Fruit fly (Drosophila melanogaster) whole organism, prepupa: Measurements from ENCODE around the gene pim.
A peak's percentile ranks its signal among the peaks of the same experiment; 100 is the strongest.

ENCODE experiments used
- Blimp-1 ChIP-seq: fragments of 200-800 bp; sonication (Bioruptor generic); optimal IDR thresholded peaks from 3 replicates; lab custom pipeline; 2017; ENCODE audit warnings: missing biosample characterization, missing genetic modification characterization, mild to moderate bottlenecking, moderate library complexity, missing genetic modification reagents
- CG11294 ChIP-seq: fragments of 200-800 bp; sonication (Bioruptor generic); IDR thresholded peaks from 2 replicates; pipeline ENCODE4 v1.3.6; 2022; ENCODE audit warnings: missing biosample characterization, missing genetic modification characterization
- CG11902 ChIP-seq: fragments of 200-800 bp; sonication (Bioruptor generic); optimal IDR thresholded peaks from 3 replicates; lab custom pipeline; 2016; ENCODE audit warnings: missing biosample characterization, missing genetic modification characterization
- CG15336 ChIP-seq: fragments of 200-800 bp; sonication (Bioruptor generic); IDR thresholded peaks from 2 replicates; pipeline ENCODE4 v1.3.6; 2022; ENCODE audit warnings: missing biosample characterization, missing genetic modification characterization
- CG1621 ChIP-seq: fragments of 200-800 bp; sonication (Bioruptor generic); optimal IDR thresholded peaks from 3 replicates; lab custom pipeline; 2018; ENCODE audit warnings: missing biosample characterization, mild to moderate bottlenecking, missing genetic modification characterization
- CG31627 ChIP-seq: fragments of 200-800 bp; sonication (Bioruptor generic); optimal IDR thresholded peaks from 3 replicates; lab custom pipeline; 2016; ENCODE audit warnings: missing biosample characterization, missing genetic modification characterization
- CG32006 ChIP-seq: fragments of 200-800 bp; sonication (Bioruptor generic); optimal IDR thresholded peaks from 3 replicates; lab custom pipeline; 2017; ENCODE audit warnings: missing biosample characterization, mild to moderate bottlenecking, missing genetic modification characterization
- CG34406 ChIP-seq: fragments of 200-800 bp; sonication (Bioruptor generic); optimal IDR thresholded peaks from 3 replicates; lab custom pipeline; 2016; ENCODE audit warnings: missing biosample characterization, missing genetic modification characterization
- CG3919 ChIP-seq: fragments of 200-800 bp; sonication (Bioruptor generic); optimal IDR thresholded peaks from 3 replicates; lab custom pipeline; 2016; ENCODE audit warnings: missing biosample characterization, missing genetic modification characterization
- CG6276 ChIP-seq: fragments of 200-800 bp; sonication (Bioruptor generic); optimal IDR thresholded peaks from 2 replicates; lab custom pipeline; 2017; ENCODE audit warnings: missing biosample characterization, mild to moderate bottlenecking, missing genetic modification characterization
- CG6792 ChIP-seq: fragments of 200-800 bp; sonication (Bioruptor generic); optimal IDR thresholded peaks from 3 replicates; lab custom pipeline; 2016; ENCODE audit warnings: missing biosample characterization, missing genetic modification characterization
- CG6808 ChIP-seq: fragments of 200-800 bp; sonication (Bioruptor generic); optimal IDR thresholded peaks from 3 replicates; lab custom pipeline; 2017; ENCODE audit warnings: missing biosample characterization, missing genetic modification characterization, mild to moderate bottlenecking, moderate library complexity, missing genetic modification reagents
- CG6854 ChIP-seq: fragments of 200-800 bp; sonication (Bioruptor generic); optimal IDR thresholded peaks from 2 replicates; lab custom pipeline; 2017; ENCODE audit warnings: missing biosample characterization, mild to moderate bottlenecking, missing genetic modification characterization
- CG7368 ChIP-seq: fragments of 200-800 bp; sonication (Bioruptor generic); optimal IDR thresholded peaks from 3 replicates; lab custom pipeline; 2016; ENCODE audit warnings: missing biosample characterization, missing genetic modification characterization
- CG8119 ChIP-seq: fragments of 200-800 bp; sonication (Bioruptor generic); IDR thresholded peaks from 3 replicates; pipeline ENCODE4 v1.3.6; 2022; ENCODE audit warnings: missing biosample characterization, missing genetic modification characterization
- CG8319 ChIP-seq: fragments of 200-800 bp; sonication (Bioruptor generic); optimal IDR thresholded peaks from 3 replicates; lab custom pipeline; 2016; ENCODE audit warnings: missing biosample characterization, missing genetic modification characterization
- CG9139 ChIP-seq: fragments of 200-800 bp; sonication (Bioruptor generic); optimal IDR thresholded peaks from 3 replicates; lab custom pipeline; 2017; ENCODE audit warnings: missing biosample characterization, mild to moderate bottlenecking, missing genetic modification characterization
- Eip78C ChIP-seq: fragments of 200-800 bp; sonication (Bioruptor generic); peaks from one replicate; lab custom pipeline; 2016; ENCODE audit warnings: missing biosample characterization, missing genetic modification characterization
- Eip93F ChIP-seq: fragments of 200-800 bp; sonication (Bioruptor generic); optimal IDR thresholded peaks from 2 replicates; lab custom pipeline; 2016; ENCODE audit warnings: missing biosample characterization, mild to moderate bottlenecking, missing genetic modification characterization
- Ets21C ChIP-seq: fragments of 200-800 bp; sonication (Bioruptor generic); optimal IDR thresholded peaks from 3 replicates; lab custom pipeline; 2016; ENCODE audit warnings: missing biosample characterization, missing genetic modification characterization
- Gug ChIP-seq: fragments of 200-800 bp; sonication (Bioruptor generic); IDR thresholded peaks from 2 replicates; pipeline ENCODE4 v1.3.6; 2022; ENCODE audit warnings: missing biosample characterization, missing genetic modification characterization
- Hr38 ChIP-seq: sonication (Bioruptor generic); optimal IDR thresholded peaks from 2 replicates; lab custom pipeline; 2016; ENCODE audit warnings: missing biosample characterization, missing genetic modification characterization
- Hr4 ChIP-seq: fragments of 200-800 bp; sonication (Bioruptor generic); optimal IDR thresholded peaks from 3 replicates; lab custom pipeline; 2016; ENCODE audit warnings: missing biosample characterization, missing genetic modification characterization
- Lpt ChIP-seq: fragments of 200-800 bp; sonication (Bioruptor generic); optimal IDR thresholded peaks from 3 replicates; lab custom pipeline; 2016; ENCODE audit warnings: missing biosample characterization, missing genetic modification characterization
- Smox ChIP-seq: fragments of 200-800 bp; sonication (Bioruptor generic); optimal IDR thresholded peaks from 3 replicates; lab custom pipeline; 2016; ENCODE audit warnings: missing biosample characterization, missing genetic modification characterization
- Sox14 ChIP-seq: fragments of 200-800 bp; sonication (Bioruptor generic); optimal IDR thresholded peaks from 3 replicates; lab custom pipeline; 2016; ENCODE audit warnings: missing biosample characterization, missing genetic modification characterization
- acj6 ChIP-seq: fragments of 200-800 bp; sonication (Bioruptor generic); optimal IDR thresholded peaks from 3 replicates; lab custom pipeline; 2016; ENCODE audit warnings: missing biosample characterization, missing genetic modification characterization
- cyc ChIP-seq: fragments of 200-800 bp; sonication (Bioruptor generic); optimal IDR thresholded peaks from 3 replicates; lab custom pipeline; 2016; ENCODE audit warnings: missing biosample characterization, missing genetic modification characterization
- dac ChIP-seq: fragments of 200-800 bp; sonication (Bioruptor generic); optimal IDR thresholded peaks from 2 replicates; lab custom pipeline; 2017; ENCODE audit warnings: missing biosample characterization, mild to moderate bottlenecking, missing genetic modification characterization
- dsx ChIP-seq: fragments of 200-800 bp; optimal IDR thresholded peaks from 3 replicates; lab custom pipeline; 2019; ENCODE audit warnings: missing biosample characterization, mild to moderate bottlenecking, missing genetic modification characterization, moderate library complexity; ENCODE audit not compliant: poor library complexity, severe bottlenecking
- eg ChIP-seq: fragments of 200-800 bp; sonication (Bioruptor generic); IDR thresholded peaks from 3 replicates; pipeline ENCODE4 v1.3.6; 2022; ENCODE audit warnings: missing biosample characterization, missing genetic modification characterization
- esn ChIP-seq: fragments of 200-800 bp; sonication (Bioruptor generic); optimal IDR thresholded peaks from 2 replicates; lab custom pipeline; 2016; ENCODE audit warnings: missing biosample characterization, mild to moderate bottlenecking, missing genetic modification characterization, moderate library complexity
- fd59A ChIP-seq: fragments of 200-800 bp; sonication (Bioruptor generic); optimal IDR thresholded peaks from 2 replicates; lab custom pipeline; 2017; ENCODE audit warnings: missing biosample characterization, mild to moderate bottlenecking, missing genetic modification characterization, missing genetic modification reagents
- fd85E ChIP-seq: fragments of 200-800 bp; sonication (Bioruptor generic); optimal IDR thresholded peaks from 3 replicates; lab custom pipeline; 2016; ENCODE audit warnings: missing biosample characterization, missing genetic modification characterization
- lz ChIP-seq: fragments of 200-800 bp; sonication (Bioruptor generic); optimal IDR thresholded peaks from 3 replicates; lab custom pipeline; 2016; ENCODE audit warnings: missing biosample characterization, missing genetic modification characterization
- net ChIP-seq: fragments of 200-800 bp; sonication (Bioruptor generic); optimal IDR thresholded peaks from 3 replicates; lab custom pipeline; 2016; ENCODE audit warnings: missing biosample characterization, missing genetic modification characterization
- salr ChIP-seq, 2 experiments: fragments of 200-800 bp; sonication (Bioruptor generic); optimal IDR thresholded peaks; 3 replicates each; lab custom pipeline; 2016 to 2018; ENCODE audit warnings: missing biosample characterization in 2 of 2, missing genetic modification characterization in 2 of 2, mild to moderate bottlenecking in 1 of 2
- spab ChIP-seq: fragments of 200-800 bp; sonication (Bioruptor generic); optimal IDR thresholded peaks from 2 replicates; lab custom pipeline; 2017; ENCODE audit warnings: missing biosample characterization, mild to moderate bottlenecking, missing genetic modification characterization, missing genetic modification reagents
- ss ChIP-seq, 2 experiments: fragments of 200-800 bp; sonication (Bioruptor generic); optimal IDR thresholded peaks; 2 replicates in 1 of 2; 3 replicates in 1 of 2; lab custom pipeline; 2017 to 2018; ENCODE audit warnings: mild to moderate bottlenecking in 2 of 2, missing biosample characterization in 2 of 2, missing genetic modification characterization in 2 of 2, moderate library complexity in 1 of 2
- svp ChIP-seq: fragments of 200-800 bp; sonication (Bioruptor generic); peaks from one replicate; lab custom pipeline; 2016; ENCODE audit warnings: missing biosample characterization, missing genetic modification characterization

Gene pim

dm6 chr2L:10408122-10408576, 45.4 kb downstream of the pim start, which contains the start of the genes Ip259 and RpS27A (continued):
- TF ChIP-seq ss (GFP tag; optimal IDR thresholded peaks at IDR 0.05; lab: Kevin White, UChicago) (peak in 1 of 2 experiments; percentile 77), CG6276 (GFP tag; lab: Kevin White, UChicago) (no peak), CG7368 (GFP tag; lab: Kevin White, UChicago) (no peak), CG9139 (peak; percentile 61), dsx (GFP tag; lab: Kevin White, UChicago) (no peak), Blimp-1 (GFP tag; lab: Kevin White, UChicago) (peak; percentile 61), Eip93F (GFP tag; lab: Kevin White, UChicago) (peak; percentile 21), CG11294 (GFP tag; lab: Robert Waterston, UW) (no peak), CG3919 (no peak), Ets21C (peak; percentile 6), eg (GFP tag; lab: Robert Waterston, UW) (no peak), Sox14 (no peak), CG31627 (peak; percentile 77), Lpt (no peak), CG6854 (peak; percentile 84), CG32006 (GFP tag; lab: Kevin White, UChicago) (no peak), esn (GFP tag; lab: Kevin White, UChicago) (peak; percentile 85), acj6 (peak; percentile 70), salr (GFP tag; optimal IDR thresholded peaks at IDR 0.05; lab: Kevin White, UChicago) (peak in 1 of 2 experiments; percentile 88), fd85E (GFP tag; lab: Kevin White, UChicago) (peak; percentile 63), CG6792 (GFP tag; lab: Kevin White, UChicago) (peak; percentile 59), spab (GFP tag; lab: Kevin White, UChicago) (no peak), Hr4 (GFP tag; lab: Kevin White, UChicago) (peak; percentile 2), CG6808 (GFP tag; lab: Kevin White, UChicago) (no peak), dac (GFP tag; lab: Kevin White, UChicago) (peak; percentile 39), Gug (GFP tag; lab: Robert Waterston, UW) (0 out of 2 replicates have a peak, but pooled peaks have one; percentile 19), CG8319 (peak; percentile 60), CG11902 (peak; percentile 38), cyc (GFP tag; lab: Kevin White, UChicago) (peak; percentile 76), CG1621 (no peak), CG8119 (GFP tag; lab: Robert Waterston, UW) (peak; percentile 36; the same call in 1 of the 3 replicates), Eip78C (GFP tag; lab: Kevin White, UChicago) (peak; percentile 90), net (GFP tag; lab: Kevin White, UChicago) (no peak), CG15336 (GFP tag; lab: Robert Waterston, UW) (no peak), Hr38 (GFP tag; lab: Kevin White, UChicago) (no peak), lz (GFP tag; lab: Kevin White, UChicago) (peak; percentile 80), fd59A (peak; percentile 56), Smox (GFP tag; lab: Kevin White, UChicago) (no peak), svp (GFP tag; lab: Kevin White, UChicago) (no peak), CG34406 (GFP tag; lab: Kevin White, UChicago) (peak; percentile 67)
